Worm (Caenorhabditis elegans): Measurements from ENCODE around the gene F59C12.4.

The F59C12.4 gene

ce11 chrX:16590230-16590629, 12.2 kb downstream of the F59C12.4 start (continued):
- TF ChIP-seq akir-1 (GFP tag; optimal IDR thresholded peaks at IDR 0.05): no peak
- no peak for TF ChIP-seq pha-4 (tag; optimal IDR thresholded peaks at IDR 0.05)
- no peak for TF ChIP-seq nhr-179 (tag; optimal IDR thresholded peaks at IDR 0.05)
- no peak for TF ChIP-seq tlf-1 (GFP tag; optimal IDR thresholded peaks at IDR 0.05)
- TF ChIP-seq F23B12.7 (tag; optimal IDR thresholded peaks at IDR 0.05; ENCODE audit: insufficient read depth): no peak

- TF ChIP-seq sea-2 (GFP tag; IDR thresholded peaks at IDR 0.05) (no peak), aptf-3 (GFP tag; IDR thresholded peaks at IDR 0.05) (no peak), lsl-1 (GFP tag; optimal IDR thresholded peaks at IDR 0.05) (no peak), aptf-2 (GFP tag; conservative IDR thresholded peaks at IDR 0.05) (no peak), T26A5.8 (tag; optimal IDR thresholded peaks at IDR 0.05) (no peak), zfh-2 (GFP tag; conservative IDR thresholded peaks at IDR 0.05) (no peak), ztf-18 (tag; optimal IDR thresholded peaks at IDR 0.05) (no peak), chd-7 (tag; optimal IDR thresholded peaks at IDR 0.05) (no peak), F39B2.1 (GFP tag; IDR thresholded peaks at IDR 0.05) (no peak), lsy-27 (tag; optimal IDR thresholded peaks at IDR 0.05; ENCODE audit: borderline replicate concordance, insufficient read depth) (no peak), F22D6.2 (tag; optimal IDR thresholded peaks at IDR 0.05) (no peak), nfya-1 (tag; optimal IDR thresholded peaks at IDR 0.05; ENCODE audit: borderline replicate concordance, insufficient read depth) (no peak), ztf-28 (GFP tag; IDR thresholded peaks at IDR 0.05) (no peak), T07F8.4 (tag; optimal IDR thresholded peaks at IDR 0.05) (no peak), hmg-1.2 (GFP tag; IDR thresholded peaks at IDR 0.05) (no peak), rec-8 (tag; optimal IDR thresholded peaks at IDR 0.05) (no peak), hlh-12 (tag; optimal IDR thresholded peaks at IDR 0.05) (no peak)
These were observed 14.3 kb downstream of the F59C12.4 start for ce11 chrX:16588102-16588501.

ce11 chrX:16579303-16579795, 23.1 kb downstream of the F59C12.4 start, which contains the start of gene ser-1:
TSS of gene ser-1 (plus strand) at chrX:16579745.
- TF ChIP-seq zfh-2 (GFP tag; conservative IDR thresholded peaks at IDR 0.05) (peak; percentile 65), dox-1 (GFP tag; IDR thresholded peaks at IDR 0.05) (no peak), nhr-80 (tag; optimal IDR thresholded peaks at IDR 0.05) (no peak), mel-28 (tag; optimal IDR thresholded peaks at IDR 0.05; ENCODE audit: borderline replicate concordance) (no peak), lag-1 (GFP tag; IDR thresholded peaks at IDR 0.05) (no peak), hrde-1 (tag; optimal IDR thresholded peaks at IDR 0.05; ENCODE audit: borderline replicate concordance) (no peak), F23B12.7 (tag; optimal IDR thresholded peaks at IDR 0.05; ENCODE audit: insufficient read depth) (no peak), ceh-40 (GFP tag; IDR thresholded peaks at IDR 0.05) (no peak)

- TF ChIP-seq snpc-1.1 (tag; optimal IDR thresholded peaks at IDR 0.05; ENCODE audit: insufficient read depth) (peak; percentile 77), snpc-4 (GFP tag; optimal IDR thresholded peaks at IDR 0.05) (peak; percentile 74), snpc-4 (tag; optimal IDR thresholded peaks at IDR 0.05) (peak in 3 of 4 experiments; percentile 48 to 89 (median 83)), hmg-1.2 (GFP tag; IDR thresholded peaks at IDR 0.05) (peak; percentile 32; the same call in 1 of the 2 replicates), F57A8.1 (GFP tag; optimal IDR thresholded peaks at IDR 0.05) (no peak)
These were observed 27.2 kb downstream of the F59C12.4 start for ce11 chrX:16575262-16575661.

- no peak for TF ChIP-seq somi-1 (GFP tag; optimal IDR thresholded peaks at IDR 0.05)
- TF ChIP-seq attf-5 (GFP tag; optimal IDR thresholded peaks at IDR 0.05): no peak
- no peak for TF ChIP-seq ztf-6 (GFP tag; IDR thresholded peaks at IDR 0.05)
- TF ChIP-seq attf-6 (GFP tag; IDR thresholded peaks at IDR 0.05): no peak
- no peak for TF ChIP-seq hsf-1 (GFP tag; IDR thresholded peaks at IDR 0.05)
- TF ChIP-seq cebp-2 (GFP tag; IDR thresholded peaks at IDR 0.05): no peak
- TF ChIP-seq aptf-3 (GFP tag; IDR thresholded peaks at IDR 0.05): no peak
- TF ChIP-seq tbx-9 (tag; optimal IDR thresholded peaks at IDR 0.05; ENCODE audit: borderline replicate concordance): no peak
- TF ChIP-seq attf-3 (GFP tag; conservative IDR thresholded peaks at IDR 0.05): no peak
- TF ChIP-seq zim-3 (tag; optimal IDR thresholded peaks at IDR 0.05): no peak
These were observed 28.1 kb downstream of the F59C12.4 start for ce11 chrX:16574303-16574702.
